Fruit fly (Drosophila melanogaster) whole organism, adult: ENCODE data around the gene Actn.

Experiments
- Hr96 ChIP-seq: fragments of 200-800 bp; sonication (Bioruptor generic); optimal IDR thresholded peaks from 2 replicates; lab custom pipeline; 2016; ENCODE audit warnings: missing biosample characterization, missing genetic modification characterization
- bab1 ChIP-seq: fragments of 200-800 bp; sonication (Bioruptor generic); optimal IDR thresholded peaks from 3 replicates; lab custom pipeline; 2019; ENCODE audit warnings: missing biosample characterization, mild to moderate bottlenecking, missing genetic modification characterization, moderate library complexity
- cic ChIP-seq: fragments of 200-800 bp; sonication (Bioruptor generic); optimal IDR thresholded peaks from 2 replicates; lab custom pipeline; 2017; ENCODE audit warnings: missing biosample characterization, mild to moderate bottlenecking, missing genetic modification characterization, moderate library complexity
- cnc ChIP-seq, 2 experiments: fragments of >200 bp; optimal IDR thresholded peaks; 2 replicates each; lab custom pipeline; 2017
- kay ChIP-seq: fragments of 200-800 bp; sonication (Bioruptor generic); peaks from one replicate; lab custom pipeline; 2016; ENCODE audit warnings: missing biosample characterization, missing genetic modification characterization, borderline replicate concordance
- ovo ChIP-seq: fragments of 200-800 bp; sonication (Bioruptor generic); optimal IDR thresholded peaks from 2 replicates; lab custom pipeline; 2016; ENCODE audit warnings: missing biosample characterization, missing genetic modification characterization
- toe ChIP-seq: fragments of 200-800 bp; sonication (Bioruptor generic); optimal IDR thresholded peaks from 2 replicates; lab custom pipeline; 2016; ENCODE audit warnings: missing biosample characterization, missing genetic modification characterization

dm6 chrX:2050070-2050899, 8.2 kb upstream of the Actn start, which contains the start of gene moody:
- TF ChIP-seq kay (no peak), cnc (optimal IDR thresholded peaks at IDR 0.05; lab: Kevin White, UChicago) (no peak), bab1 (GFP tag; lab: Kevin White, UChicago) (peak; percentile 99), cic (GFP tag; lab: Kevin White, UChicago) (peak; percentile 92), ovo (GFP tag; lab: Kevin White, UChicago) (peak; percentile 94), toe (GFP tag; lab: Kevin White, UChicago) (peak; percentile 93), Hr96 (GFP tag; lab: Kevin White, UChicago) (peak; percentile 99)
